Worm (Caenorhabditis elegans): ENCODE measurements around the gene dmsr-15.

- TF ChIP-seq nhr-11 (tag; optimal IDR thresholded peaks at IDR 0.05) = no peak
- no peak for TF ChIP-seq nfya-1 (tag; optimal IDR thresholded peaks at IDR 0.05)
- no peak for TF ChIP-seq ref-2 (tag; optimal IDR thresholded peaks at IDR 0.05)
These were observed 29.1 kb downstream of the dmsr-15 start, which contains the start of gene dmsr-9 for ce11 chrV:6799564-6799963.

Data from whole organism, late embryonic.